Fruit fly (Drosophila melanogaster): ENCODE data around the gene a10.

Gene a10

dm6 chr3L:17050661-17051452 lies 27.3 kb upstream of the a10 start:
- TF ChIP-seq Dfd (GFP tag; optimal IDR thresholded peaks at IDR 0.05) (no peak), rgr (GFP tag; optimal IDR thresholded peaks at IDR 0.05) (peak; percentile 11), tai (GFP tag; optimal IDR thresholded peaks at IDR 0.05) (peak; percentile 52), Mio (GFP tag; optimal IDR thresholded peaks at IDR 0.05) (no peak), Rel (GFP tag; optimal IDR thresholded peaks at IDR 0.05) (no peak), Rel (tag; optimal IDR thresholded peaks at IDR 0.05) (no peak), woc (GFP tag; optimal IDR thresholded peaks at IDR 0.05) (no peak), ey (GFP tag; optimal IDR thresholded peaks at IDR 0.05) (no peak), Myc (optimal IDR thresholded peaks at IDR 0.05) (peak; percentile 7), Hnf4 (GFP tag; optimal IDR thresholded peaks at IDR 0.05) (peak; percentile 1), GATAd (GFP tag; optimal IDR thresholded peaks at IDR 0.05) (no peak), dl (GFP tag; optimal IDR thresholded peaks at IDR 0.05; ENCODE audit: insufficient read depth in 1 of 2, partially characterized antibody in 2 of 2) (no peak), jim (GFP tag; optimal IDR thresholded peaks at IDR 0.05) (no peak)

dm6 chr3L:17049912-17050345 lies 26.4 kb upstream of the a10 start:
- TF ChIP-seq h (GFP tag; optimal IDR thresholded peaks at IDR 0.05) (peak; percentile 49), Sp1 (GFP tag; optimal IDR thresholded peaks at IDR 0.05) (peak; percentile 19), Rel (GFP tag; optimal IDR thresholded peaks at IDR 0.05) (no peak), Rel (tag; optimal IDR thresholded peaks at IDR 0.05) (peak; percentile 45), pan (optimal IDR thresholded peaks at IDR 0.05) (no peak), ey (GFP tag; optimal IDR thresholded peaks at IDR 0.05) (no peak), CG32264 (GFP tag; optimal IDR thresholded peaks at IDR 0.05) (no peak), Hnf4 (GFP tag; optimal IDR thresholded peaks at IDR 0.05) (no peak)

dm6 chr3L:17049314-17049713 lies 25.8 kb upstream of the a10 start, which contains the start of gene rogdi:
Gene rogdi (plus strand): TSS chr3L:17049512.
- TF ChIP-seq psq (GFP tag; optimal IDR thresholded peaks at IDR 0.05), result no peak
- TF ChIP-seq Sp1 (GFP tag; optimal IDR thresholded peaks at IDR 0.05), result no peak
- no peak for TF ChIP-seq Dfd (GFP tag; optimal IDR thresholded peaks at IDR 0.05)
- TF ChIP-seq CG9705 (GFP tag; optimal IDR thresholded peaks at IDR 0.05), result no peak
- TF ChIP-seq Abd-B (GFP tag; optimal IDR thresholded peaks at IDR 0.05), result no peak
- TF ChIP-seq tai (GFP tag; optimal IDR thresholded peaks at IDR 0.05), result no peak
- TF ChIP-seq ey (GFP tag; optimal IDR thresholded peaks at IDR 0.05), result no peak

dm6 chr3L:17047811-17048239 lies 24.3 kb upstream of the a10 start:
- TF ChIP-seq Dfd (GFP tag; optimal IDR thresholded peaks at IDR 0.05) (peak; percentile 88), woc (GFP tag; optimal IDR thresholded peaks at IDR 0.05) (no peak), Abd-B (GFP tag; optimal IDR thresholded peaks at IDR 0.05) (no peak), usp (GFP tag; optimal IDR thresholded peaks at IDR 0.05) (no peak), lola (GFP tag; optimal IDR thresholded peaks at IDR 0.05) (no peak), sv (GFP tag; optimal IDR thresholded peaks at IDR 0.05) (no peak), Sp1 (GFP tag; optimal IDR thresholded peaks at IDR 0.05) (peak; percentile 33), sage (GFP tag; optimal IDR thresholded peaks at IDR 0.05) (no peak), Myc (optimal IDR thresholded peaks at IDR 0.05) (no peak), h (GFP tag; optimal IDR thresholded peaks at IDR 0.05) (peak; percentile 54), Vsx2 (GFP tag; optimal IDR thresholded peaks at IDR 0.05; ENCODE audit: partially characterized antibody) (no peak), brk (GFP tag; optimal IDR thresholded peaks at IDR 0.05) (no peak), Rel (GFP tag; optimal IDR thresholded peaks at IDR 0.05) (no peak), Rel (tag; optimal IDR thresholded peaks at IDR 0.05) (no peak), Dif (GFP tag; optimal IDR thresholded peaks at IDR 0.05; ENCODE audit: partially characterized antibody) (no peak), pan (optimal IDR thresholded peaks at IDR 0.05) (no peak), psq (GFP tag; optimal IDR thresholded peaks at IDR 0.05) (peak; percentile 43), HLH106 (tag; optimal IDR thresholded peaks at IDR 0.05) (no peak), tai (GFP tag; optimal IDR thresholded peaks at IDR 0.05) (no peak), ey (GFP tag; optimal IDR thresholded peaks at IDR 0.05) (no peak), CrebA (GFP tag; optimal IDR thresholded peaks at IDR 0.05; ENCODE audit: borderline replicate concordance) (no peak), dmrt93B (GFP tag; optimal IDR thresholded peaks at IDR 0.05) (no peak), OdsH (GFP tag; optimal IDR thresholded peaks at IDR 0.05) (peak; percentile 33), CG9705 (GFP tag; optimal IDR thresholded peaks at IDR 0.05) (no peak), N (GFP tag; optimal IDR thresholded peaks at IDR 0.05) (no peak), GATAd (GFP tag; optimal IDR thresholded peaks at IDR 0.05) (no peak), br (GFP tag; optimal IDR thresholded peaks at IDR 0.05) (peak; percentile 13), Hr83 (GFP tag; optimal IDR thresholded peaks at IDR 0.05; ENCODE audit: poor library complexity, severe bottlenecking) (no peak), dsf (GFP tag; optimal IDR thresholded peaks at IDR 0.05; ENCODE audit: borderline replicate concordance) (no peak), rgr (GFP tag; optimal IDR thresholded peaks at IDR 0.05) (peak; percentile 57), dl (GFP tag; optimal IDR thresholded peaks at IDR 0.05; ENCODE audit: insufficient read depth in 1 of 2, partially characterized antibody in 2 of 2) (no peak), Jra (GFP tag; optimal IDR thresholded peaks at IDR 0.05) (no peak), fru (GFP tag; optimal IDR thresholded peaks at IDR 0.05) (no peak), Hr78 (GFP tag; optimal IDR thresholded peaks at IDR 0.05) (no peak), jim (GFP tag; optimal IDR thresholded peaks at IDR 0.05) (no peak), CG32264 (GFP tag; optimal IDR thresholded peaks at IDR 0.05) (no peak), Hnf4 (GFP tag; optimal IDR thresholded peaks at IDR 0.05) (no peak), Mio (GFP tag; optimal IDR thresholded peaks at IDR 0.05) (no peak), foxo (GFP tag; optimal IDR thresholded peaks at IDR 0.05) (no peak)

All from whole organism, wandering third instar larva.